Worm (Caenorhabditis elegans) whole organism, L3 larva: Measurements from ENCODE around the gene T16D1.1.

Experiments used
- lin-39 ChIP-seq: fragments of 150-350 bp; optimal IDR thresholded peaks from 2 replicates; lab custom pipeline; 2018; ENCODE audit warnings: missing biosample characterization, missing genetic modification reagents, missing genetic modification characterization
- nhr-11 ChIP-seq: fragments of 150-350 bp; optimal IDR thresholded peaks from 2 replicates; lab custom pipeline; 2014; ENCODE audit warnings: missing biosample characterization, missing genetic modification characterization
- snpc-4 ChIP-seq: fragments of 150-350 bp; optimal IDR thresholded peaks from 2 replicates; lab custom pipeline; 2014; ENCODE audit warnings: missing biosample characterization, missing genetic modification characterization

- TF ChIP-seq lin-39 (tag; lab: Kevin White, UChicago) = peak; percentile 63
- TF ChIP-seq snpc-4 (tag; lab: Kevin White, UChicago) = no peak
- no peak for TF ChIP-seq nhr-11 (tag; lab: Kevin White, UChicago)
Measured at ce11 chrII:5218349-5218748, 23.1 kb downstream of the T16D1.1 start.
